Worm (Caenorhabditis elegans) whole organism, midembryonic: ENCODE measurements around the gene rpb-2.

Source experiments
- cog-1 ChIP-seq: sonication (generic microtip); optimal IDR thresholded peaks from 2 replicates; lab custom pipeline; 2016; ENCODE audit warnings: missing genetic modification characterization, missing compliant biosample characterization
- flt-1 ChIP-seq: fragments of 200-800 bp; sonication (Bioruptor generic); IDR thresholded peaks from 2 replicates; pipeline ENCODE4 v1.3.6; 2022; ENCODE audit warnings: missing genetic modification characterization, missing compliant biosample characterization
- klf-2 ChIP-seq: fragments of 200-800 bp; sonication (Bioruptor generic); conservative IDR thresholded peaks from 2 replicates; pipeline ENCODE4 v1.3.6; 2022; ENCODE audit warnings: missing genetic modification reagents, missing genetic modification characterization, missing compliant biosample characterization
- tab-1 ChIP-seq: fragments of 200-800 bp; sonication (Bioruptor generic); IDR thresholded peaks from 2 replicates; pipeline ENCODE4 v1.3.6; 2022; ENCODE audit warnings: missing genetic modification characterization, missing compliant biosample characterization
- ztf-23 ChIP-seq: fragments of 200-800 bp; sonication (Bioruptor generic); IDR thresholded peaks from 2 replicates; pipeline ENCODE4 v1.3.6; 2022; ENCODE audit warnings: missing genetic modification reagents, missing genetic modification characterization, missing compliant biosample characterization
- ztf-29 ChIP-seq: fragments of 200-800 bp; sonication (Bioruptor generic); IDR thresholded peaks from 2 replicates; pipeline ENCODE4 v1.3.6; 2022; ENCODE audit warnings: missing genetic modification reagents, missing genetic modification characterization, missing compliant biosample characterization

DNA sequence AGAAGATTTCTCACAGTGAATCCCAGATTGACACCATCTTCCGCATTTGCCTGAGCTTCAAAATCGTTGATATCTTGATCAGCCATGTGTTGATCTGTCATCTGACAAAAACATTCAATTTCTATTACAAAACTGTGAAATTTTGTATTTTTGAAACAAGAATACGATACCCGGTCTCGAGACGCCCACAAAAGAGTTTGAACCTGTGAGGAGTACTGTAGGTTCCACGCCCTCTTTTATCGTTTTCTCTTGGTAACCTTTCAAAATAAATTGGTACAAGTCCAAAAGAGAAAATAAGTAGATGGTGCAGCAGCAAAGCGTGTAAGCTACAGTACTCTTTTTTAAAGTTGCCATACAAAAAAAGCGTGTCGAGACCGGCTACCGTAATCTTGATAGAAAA lies 29.4 kb upstream of the rpb-2 start, which contains the start of gene F26F4.12:
- TF ChIP-seq tab-1 (GFP tag; lab: Robert Waterston, UW): no peak
- TF ChIP-seq cog-1: no peak
- TF ChIP-seq flt-1 (GFP tag; lab: Robert Waterston, UW): no peak
- TF ChIP-seq ztf-23 (GFP tag; lab: Robert Waterston, UW): no peak
- TF ChIP-seq klf-2 (GFP tag; lab: Robert Waterston, UW): no peak
- no peak for TF ChIP-seq ztf-29 (GFP tag; lab: Robert Waterston, UW)
